Worm (Caenorhabditis elegans) whole organism, late embryonic: ENCODE measurements around the gene ttr-10.

Source experiments
- eyg-1 ChIP-seq: sonication (generic microtip); optimal IDR thresholded peaks from 2 replicates; lab custom pipeline; 2016; ENCODE audit warnings: missing genotype, missing genetic modification characterization, missing compliant biosample characterization
- fkh-10 ChIP-seq: fragments of 150-350 bp; optimal IDR thresholded peaks from 2 replicates; lab custom pipeline; 2014; ENCODE audit warnings: missing biosample characterization, missing genetic modification reagents, missing genetic modification characterization
- hlh-6 ChIP-seq: sonication (generic microtip); optimal IDR thresholded peaks from 2 replicates; lab custom pipeline; 2016; ENCODE audit warnings: missing genotype, missing genetic modification characterization, missing compliant biosample characterization
- nhr-232 ChIP-seq: sonication (generic microtip); optimal IDR thresholded peaks from 2 replicates; lab custom pipeline; 2016; ENCODE audit warnings: missing genetic modification characterization, missing compliant biosample characterization
- pha-2 ChIP-seq: sonication (generic microtip); optimal IDR thresholded peaks from 2 replicates; lab custom pipeline; 2017; ENCODE audit warnings: mild to moderate bottlenecking, missing genetic modification characterization, missing compliant biosample characterization

DNA sequence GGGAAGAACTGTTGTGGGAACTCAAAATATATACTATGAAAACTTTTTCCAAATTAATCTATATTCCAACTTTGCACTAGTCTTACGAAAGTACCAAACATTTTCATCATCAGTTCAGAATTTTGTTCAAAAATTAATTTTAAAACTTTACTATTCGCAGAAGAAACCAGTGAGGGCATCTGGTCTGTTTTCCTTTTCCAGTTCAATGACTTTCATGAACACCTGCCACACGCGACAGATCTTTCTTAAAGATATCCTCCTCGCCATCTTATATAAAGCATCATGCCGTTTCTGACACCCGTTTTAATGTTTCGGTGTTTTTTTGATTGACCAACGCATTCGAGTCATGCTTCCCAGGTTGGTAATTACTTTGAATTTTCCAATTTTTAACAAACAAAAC lies 20.8 kb downstream of the ttr-10 start, which contains the start of gene C54F6.3:
- no peak for TF ChIP-seq pha-2 (tag; lab: Kevin White, UChicago)
- TF ChIP-seq fkh-10 = no peak
- TF ChIP-seq hlh-6 (tag; lab: Kevin White, UChicago) = no peak
- TF ChIP-seq eyg-1 (tag; lab: Kevin White, UChicago) = no peak
- TF ChIP-seq nhr-232 (tag; lab: Kevin White, UChicago) = no peak
